Fruit fly (Drosophila melanogaster): Measurements from ENCODE around the gene CG32066.

DNA sequence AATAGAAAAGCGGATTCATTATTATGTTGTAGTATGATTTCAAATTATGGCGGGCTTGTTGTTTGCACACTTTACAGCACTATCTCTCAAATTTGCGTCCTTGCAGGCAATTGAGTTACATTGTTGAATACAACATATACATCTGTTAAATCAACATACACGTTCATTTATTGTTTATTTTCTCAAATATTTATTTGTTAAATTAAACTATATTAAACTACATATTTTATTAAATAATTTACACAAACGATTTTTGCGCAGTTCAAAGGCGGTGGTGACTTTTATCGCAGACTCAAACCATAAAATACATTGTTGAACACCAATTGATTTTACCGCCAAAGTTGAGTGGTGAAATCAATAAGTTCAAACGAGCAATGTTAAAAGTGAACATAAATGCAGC is 37.4 kb upstream of the CG32066 start:
- TF ChIP-seq CG8478 (optimal IDR thresholded peaks at IDR 0.05) (no peak), CTCF (optimal IDR thresholded peaks at IDR 0.05) (no peak)

Measured in S2 (cell line).